Fruit fly (Drosophila melanogaster) whole organism, embryonic: ENCODE results near the gene Cyp4ac1.

Experiments used
- Antp ChIP-seq: fragments of 200-800 bp; sonication (Bioruptor generic); optimal IDR thresholded peaks from 3 replicates; lab custom pipeline; 2016; ENCODE audit warnings: missing biosample characterization, missing genetic modification characterization
- Atf6 ChIP-seq: fragments of 200-800 bp; sonication (Bioruptor generic); IDR thresholded peaks from 2 replicates; pipeline ENCODE4 v1.3.6; 2022; ENCODE audit warnings: missing biosample characterization, missing genetic modification characterization
- CG12942 ChIP-seq: fragments of 200-800 bp; sonication (Bioruptor generic); optimal IDR thresholded peaks from 3 replicates; lab custom pipeline; 2016; ENCODE audit warnings: missing biosample characterization, missing genetic modification characterization
- CG13123 ChIP-seq: fragments of 200-800 bp; sonication (Bioruptor generic); optimal IDR thresholded peaks from 2 replicates; lab custom pipeline; 2016; ENCODE audit warnings: missing biosample characterization, missing genetic modification characterization
- CG15514 ChIP-seq: fragments of 200-800 bp; sonication (Bioruptor generic); optimal IDR thresholded peaks from 3 replicates; lab custom pipeline; 2017; ENCODE audit warnings: missing biosample characterization, missing genetic modification characterization, mild to moderate bottlenecking, moderate library complexity, missing genetic modification reagents
- CG15601 ChIP-seq: fragments of 200-800 bp; sonication (Bioruptor generic); optimal IDR thresholded peaks from 3 replicates; lab custom pipeline; 2019; ENCODE audit warnings: missing biosample characterization, mild to moderate bottlenecking, missing genetic modification characterization, moderate library complexity
- CG2120 ChIP-seq: fragments of 200-800 bp; sonication (Bioruptor generic); optimal IDR thresholded peaks from 3 replicates; lab custom pipeline; 2016; ENCODE audit warnings: missing biosample characterization, missing genetic modification characterization
- CG30403 ChIP-seq: fragments of 200-800 bp; sonication (Bioruptor generic); optimal IDR thresholded peaks from 3 replicates; lab custom pipeline; 2016; ENCODE audit warnings: missing biosample characterization, missing genetic modification characterization
- CG34224 ChIP-seq: fragments of 200-800 bp; sonication (Bioruptor generic); IDR thresholded peaks from 3 replicates; pipeline ENCODE4 v1.3.6; 2022; ENCODE audit warnings: missing biosample characterization, missing genetic modification characterization; ENCODE audit not compliant: partially characterized antibody
- CG4404 ChIP-seq: fragments of 200-800 bp; sonication (Bioruptor generic); IDR thresholded peaks from 2 replicates; pipeline ENCODE4 v1.3.6; 2022; ENCODE audit warnings: missing biosample characterization, missing genetic modification characterization
- CG6175 ChIP-seq: fragments of 200-800 bp; sonication (Bioruptor generic); IDR thresholded peaks from 3 replicates; pipeline ENCODE4 v1.3.6; 2022; ENCODE audit warnings: missing biosample characterization, missing genetic modification characterization
- CG7786 ChIP-seq: fragments of 200-800 bp; sonication (Bioruptor generic); optimal IDR thresholded peaks from 2 replicates; lab custom pipeline; 2016; ENCODE audit warnings: missing biosample characterization, missing genetic modification characterization
- CG8388 ChIP-seq: fragments of 200-800 bp; sonication (Bioruptor generic); optimal IDR thresholded peaks from 2 replicates; lab custom pipeline; 2019; ENCODE audit warnings: missing biosample characterization, mild to moderate bottlenecking, missing genetic modification characterization, moderate library complexity
- CG9932 ChIP-seq: fragments of 200-800 bp; sonication (Bioruptor generic); IDR thresholded peaks from 2 replicates; pipeline ENCODE4 v1.3.6; 2022; ENCODE audit warnings: missing biosample characterization, missing genetic modification characterization
- CHES-1-like ChIP-seq: fragments of 200-800 bp; sonication (Bioruptor generic); optimal IDR thresholded peaks from 2 replicates; lab custom pipeline; 2016; ENCODE audit warnings: missing biosample characterization, missing genetic modification characterization
- CTCF ChIP-seq: fragments of 200-800 bp; sonication (Bioruptor generic); optimal IDR thresholded peaks from 2 replicates; lab custom pipeline; 2017; ENCODE audit warnings: missing biosample characterization, mild to moderate bottlenecking, missing genetic modification characterization, moderate library complexity
- Drgx ChIP-seq: fragments of 200-800 bp; sonication (Bioruptor generic); IDR thresholded peaks from 2 replicates; pipeline ENCODE4 v1.3.6; 2022; ENCODE audit warnings: missing biosample characterization, missing genetic modification characterization
- ERR ChIP-seq: fragments of 200-800 bp; sonication (Bioruptor generic); optimal IDR thresholded peaks from 2 replicates; lab custom pipeline; 2016; ENCODE audit warnings: missing biosample characterization, missing genetic modification characterization
- Eip74EF ChIP-seq, 2 experiments: fragments of 200-800 bp in 1 of 2; fragments of >200 bp in 1 of 2; sonication (Bioruptor generic) in 1 of 2; optimal IDR thresholded peaks; 2 replicates each; lab custom pipeline; 2017 to 2019; ENCODE audit warnings: missing biosample characterization in 2 of 2, missing genetic modification characterization in 2 of 2, mild to moderate bottlenecking in 1 of 2, moderate library complexity in 1 of 2
- Hmr ChIP-seq: fragments of 200-800 bp; sonication (Bioruptor generic); optimal IDR thresholded peaks from 3 replicates; lab custom pipeline; 2017; ENCODE audit warnings: mild to moderate bottlenecking, missing biosample characterization, missing genetic modification reagents, missing genetic modification characterization
- Hr51 ChIP-seq, 2 experiments: fragments of 200-800 bp; sonication (Bioruptor generic); optimal IDR thresholded peaks; 2 replicates in 1 of 2; 3 replicates in 1 of 2; lab custom pipeline; 2016 to 2018; ENCODE audit warnings: missing biosample characterization in 2 of 2, missing genetic modification characterization in 2 of 2, mild to moderate bottlenecking in 1 of 2, moderate library complexity in 1 of 2
- Med ChIP-seq: fragments of 200-800 bp; sonication (Bioruptor generic); peaks from one replicate; lab custom pipeline; 2016; ENCODE audit warnings: missing biosample characterization, missing genetic modification characterization, mild to moderate bottlenecking, inconsistent platforms, moderate library complexity
- Mrtf ChIP-seq: fragments of 200-800 bp; sonication (Bioruptor generic); IDR thresholded peaks from 3 replicates; pipeline ENCODE4 v1.3.6; 2022; ENCODE audit warnings: missing biosample characterization, missing genetic modification characterization
- NK7.1 ChIP-seq: fragments of 200-800 bp; sonication (Bioruptor generic); optimal IDR thresholded peaks from 3 replicates; lab custom pipeline; 2016; ENCODE audit warnings: missing biosample characterization, missing genetic modification characterization
- Nf-YA ChIP-seq: fragments of 200-800 bp; sonication (Bioruptor generic); IDR thresholded peaks from 2 replicates; pipeline ENCODE4 v1.3.6; 2022; ENCODE audit warnings: missing biosample characterization, missing genetic modification characterization
- Usf ChIP-seq: fragments of 200-800 bp; sonication (Bioruptor generic); optimal IDR thresholded peaks from 2 replicates; lab custom pipeline; 2017; ENCODE audit warnings: missing genotype, missing biosample characterization, missing genetic modification characterization
- Xrp1 ChIP-seq: fragments of 200-800 bp; sonication (Bioruptor generic); IDR thresholded peaks from 2 replicates; pipeline ENCODE4 v1.3.6; 2022; ENCODE audit warnings: missing biosample characterization, missing genetic modification characterization
- al ChIP-seq: fragments of 200-800 bp; sonication (Bioruptor generic); IDR thresholded peaks from 2 replicates; pipeline ENCODE4 v1.3.6; 2022; ENCODE audit warnings: missing biosample characterization, missing genetic modification characterization
- ewg ChIP-seq: fragments of 200-800 bp; sonication (Bioruptor generic); optimal IDR thresholded peaks from 3 replicates; lab custom pipeline; 2017; ENCODE audit warnings: mild to moderate bottlenecking, missing biosample characterization, missing genetic modification reagents, missing genetic modification characterization
- exex ChIP-seq: fragments of 200-800 bp; sonication (Bioruptor generic); optimal IDR thresholded peaks from 4 replicates; lab custom pipeline; 2018; ENCODE audit warnings: missing biosample characterization, mild to moderate bottlenecking, missing genetic modification characterization, moderate library complexity
- fd3F ChIP-seq: fragments of 200-800 bp; sonication (Bioruptor generic); optimal IDR thresholded peaks from 2 replicates; lab custom pipeline; 2018; ENCODE audit warnings: missing biosample characterization, mild to moderate bottlenecking, missing genetic modification characterization, moderate library complexity
- gcm2 ChIP-seq: fragments of 200-800 bp; sonication (Bioruptor generic); optimal IDR thresholded peaks from 2 replicates; lab custom pipeline; 2016; ENCODE audit warnings: missing biosample characterization, missing genetic modification characterization
- gem ChIP-seq: fragments of 200-800 bp; sonication (Bioruptor generic); optimal IDR thresholded peaks from 2 replicates; lab custom pipeline; 2019; ENCODE audit warnings: missing biosample characterization, mild to moderate bottlenecking, missing genetic modification characterization, moderate library complexity
- grau ChIP-seq: fragments of 200-800 bp; optimal IDR thresholded peaks from 3 replicates; lab custom pipeline; 2019; ENCODE audit warnings: missing biosample characterization, mild to moderate bottlenecking, missing genetic modification characterization, moderate library complexity
- gro ChIP-seq: fragments of 200-800 bp; sonication (Bioruptor generic); optimal IDR thresholded peaks from 2 replicates; lab custom pipeline; 2016; ENCODE audit warnings: missing biosample characterization, missing genetic modification characterization
- insv ChIP-seq, 2 experiments: fragments of 200-800 bp; sonication (Bioruptor generic); optimal IDR thresholded peaks; 3 replicates each; lab custom pipeline; 2016 to 2018; ENCODE audit warnings: missing biosample characterization in 2 of 2, missing genetic modification characterization in 2 of 2
- lmd ChIP-seq: fragments of 200-800 bp; sonication (Bioruptor generic); IDR thresholded peaks from 2 replicates; pipeline ENCODE4 v1.3.6; 2022; ENCODE audit warnings: missing biosample characterization, missing genetic modification characterization
- mirr ChIP-seq: fragments of 200-800 bp; sonication (Bioruptor generic); optimal IDR thresholded peaks from 3 replicates; lab custom pipeline; 2018; ENCODE audit warnings: missing biosample characterization, mild to moderate bottlenecking, missing genetic modification characterization
- nau ChIP-seq: fragments of 200-800 bp; sonication (Bioruptor generic); optimal IDR thresholded peaks from 3 replicates; lab custom pipeline; 2017; ENCODE audit warnings: missing biosample characterization, mild to moderate bottlenecking, missing genetic modification characterization, missing genetic modification reagents
- nmo ChIP-seq: fragments of 200-800 bp; sonication (Bioruptor generic); optimal IDR thresholded peaks from 2 replicates; lab custom pipeline; 2018; ENCODE audit warnings: missing biosample characterization, mild to moderate bottlenecking, missing genetic modification characterization, moderate library complexity
- peb ChIP-seq: fragments of 200-800 bp; sonication (Bioruptor generic); IDR thresholded peaks from 2 replicates; pipeline ENCODE4 v1.3.6; 2022; ENCODE audit warnings: missing biosample characterization, missing genetic modification characterization
- pum ChIP-seq: fragments of 200-800 bp; sonication (Bioruptor generic); optimal IDR thresholded peaks from 2 replicates; lab custom pipeline; 2016; ENCODE audit warnings: missing biosample characterization, missing genetic modification characterization
- row ChIP-seq: fragments of 200-800 bp; sonication (Bioruptor generic); IDR thresholded peaks from 3 replicates; pipeline ENCODE4 v1.3.6; 2022; ENCODE audit warnings: missing biosample characterization, missing genetic modification characterization
- sd ChIP-seq: fragments of 200-800 bp; sonication (Bioruptor generic); optimal IDR thresholded peaks from 3 replicates; lab custom pipeline; 2018; ENCODE audit warnings: missing biosample characterization, mild to moderate bottlenecking, missing genetic modification characterization, moderate library complexity
- sug ChIP-seq: fragments of 200-800 bp; optimal IDR thresholded peaks from 2 replicates; lab custom pipeline; 2019; ENCODE audit warnings: missing biosample characterization, mild to moderate bottlenecking, missing genetic modification characterization, moderate library complexity
- tgo ChIP-seq: fragments of 200-800 bp; sonication (Bioruptor generic); IDR thresholded peaks from 3 replicates; pipeline ENCODE4 v1.3.6; 2022; ENCODE audit warnings: missing biosample characterization, missing genetic modification characterization
- tio ChIP-seq: fragments of 200-800 bp; sonication (Bioruptor generic); optimal IDR thresholded peaks from 2 replicates; lab custom pipeline; 2017; ENCODE audit warnings: missing biosample characterization, missing genetic modification characterization, inconsistent platforms
- ttk ChIP-seq: fragments of 200-800 bp; sonication (Bioruptor generic); IDR thresholded peaks from 2 replicates; pipeline ENCODE4 v2.1.2; 2022; ENCODE audit warnings: missing biosample characterization, missing genetic modification characterization
- wek ChIP-seq: fragments of 200-800 bp; sonication (Bioruptor generic); optimal IDR thresholded peaks from 3 replicates; lab custom pipeline; 2018; ENCODE audit warnings: missing biosample characterization, mild to moderate bottlenecking, missing genetic modification characterization, moderate library complexity
- yki ChIP-seq: fragments of >200 bp; optimal IDR thresholded peaks from 3 replicates; lab custom pipeline; 2018
- zf30C ChIP-seq: fragments of 200-800 bp; sonication (Bioruptor generic); optimal IDR thresholded peaks from 3 replicates; lab custom pipeline; 2018; ENCODE audit warnings: missing biosample characterization, mild to moderate bottlenecking, missing genetic modification characterization

The Cyp4ac1 gene

dm6 chr2L:5224724-5225319, 39.0 kb upstream of the Cyp4ac1 start (continued):
- TF ChIP-seq pum, result no peak
- TF ChIP-seq zf30C (GFP tag; lab: Kevin White, UChicago), result no peak
- no peak for TF ChIP-seq peb (GFP tag; lab: Robert Waterston, UW)
- TF ChIP-seq Mrtf, result 0 out of 3 replicates have a peak, but pooled peaks have one; percentile 37
- no peak for TF ChIP-seq gem
- no peak for TF ChIP-seq mirr (GFP tag; lab: Kevin White, UChicago)
- TF ChIP-seq Hr51 (GFP tag; optimal IDR thresholded peaks at IDR 0.05; lab: Kevin White, UChicago), result no peak
- peak; percentile 95 for TF ChIP-seq exex
- TF ChIP-seq CG2120 (GFP tag; lab: Kevin White, UChicago), result peak; percentile 30
- peak; percentile 4 for TF ChIP-seq fd3F (GFP tag; lab: Kevin White, UChicago)
- no peak for TF ChIP-seq CG12942 (GFP tag; lab: Kevin White, UChicago)
- TF ChIP-seq CG4404 (GFP tag; lab: Robert Waterston, UW), result no peak
- no peak for TF ChIP-seq ERR (GFP tag; lab: Kevin White, UChicago)
- peak; percentile 48; the same call in 1 of the 2 replicates for TF ChIP-seq Atf6 (GFP tag; lab: Robert Waterston, UW)
- TF ChIP-seq tio (GFP tag; lab: Kevin White, UChicago), result no peak
- TF ChIP-seq tgo (GFP tag; lab: Robert Waterston, UW), result no peak
- TF ChIP-seq NK7.1 (GFP tag; lab: Kevin White, UChicago), result no peak
- TF ChIP-seq CG9932 (GFP tag; lab: Robert Waterston, UW), result peak; percentile 56
- no peak for TF ChIP-seq CG30403 (GFP tag; lab: Kevin White, UChicago)
- TF ChIP-seq gro, result no peak
- TF ChIP-seq Drgx (GFP tag; lab: Robert Waterston, UW), result peak; percentile 29; the same call in 1 of the 2 replicates
- no peak for TF ChIP-seq CG13123 (GFP tag; lab: Kevin White, UChicago)
- no peak for TF ChIP-seq Xrp1 (GFP tag; lab: Robert Waterston, UW)
- TF ChIP-seq CG15514, result peak; percentile 16
- TF ChIP-seq Hmr (GFP tag; lab: Kevin White, UChicago), result peak; percentile 5
- no peak for TF ChIP-seq CG15601
- no peak for TF ChIP-seq gcm2 (GFP tag; lab: Kevin White, UChicago)
- peak; percentile 57; the same call in 2 of the 3 replicates for TF ChIP-seq row
- no peak for TF ChIP-seq Usf (GFP tag; lab: Kevin White, UChicago)
- TF ChIP-seq yki (lab: Kevin White, UChicago), result no peak
- TF ChIP-seq CG34224, result no peak
- no peak for TF ChIP-seq CG6175
- TF ChIP-seq Antp, result peak; percentile 10
- no peak for TF ChIP-seq Nf-YA (GFP tag; lab: Robert Waterston, UW)
- no peak for TF ChIP-seq CHES-1-like (GFP tag; lab: Kevin White, UChicago)
- TF ChIP-seq Med (GFP tag; lab: Kevin White, UChicago), result peak; percentile 75
- TF ChIP-seq CG8388 (GFP tag; lab: Kevin White, UChicago), result peak; percentile 78
- no peak for TF ChIP-seq CTCF
- no peak for TF ChIP-seq Eip74EF (GFP tag; optimal IDR thresholded peaks at IDR 0.05; lab: Kevin White, UChicago)
- no peak for TF ChIP-seq nau (GFP tag; lab: Kevin White, UChicago)
- no peak for TF ChIP-seq grau (tag; lab: Kevin White, UChicago)
- TF ChIP-seq CG7786, result peak; percentile 2
- peak; percentile 43 for TF ChIP-seq sd
- TF ChIP-seq lmd (GFP tag; lab: Robert Waterston, UW), result no peak; the same call in 1 of the 2 replicates
- TF ChIP-seq al (GFP tag; lab: Robert Waterston, UW), result no peak
- TF ChIP-seq wek, result no peak
- TF ChIP-seq sug, result peak; percentile 38
- TF ChIP-seq insv (GFP tag; optimal IDR thresholded peaks at IDR 0.05; lab: Kevin White, UChicago), result no peak
- TF ChIP-seq ewg (GFP tag; lab: Kevin White, UChicago), result no peak
- 0 out of 2 replicates have a peak, but pooled peaks have one; percentile 13 for TF ChIP-seq ttk
- TF ChIP-seq nmo (GFP tag; lab: Kevin White, UChicago), result no peak
